Fruit fly (Drosophila melanogaster): ENCODE results near the gene CG33298.

DNA sequence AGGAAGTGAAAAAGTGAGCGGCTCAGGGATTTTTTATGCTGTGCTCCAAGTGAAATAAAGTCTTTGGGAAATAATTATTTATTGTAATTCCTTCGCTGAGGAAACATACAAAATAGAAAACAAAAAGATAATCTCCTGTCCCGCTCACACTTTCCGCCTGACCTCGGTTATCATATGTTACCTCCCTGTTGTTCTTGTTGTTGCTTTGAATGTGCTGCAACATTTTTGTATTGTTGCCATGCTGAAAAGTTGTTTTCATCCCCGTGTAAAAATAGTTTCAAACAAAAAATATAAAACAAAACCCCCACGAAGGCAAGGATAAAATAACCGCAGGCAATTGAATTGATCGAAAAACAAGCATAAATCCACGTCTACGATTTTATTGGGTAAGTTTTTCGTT, 596 bp downstream of the CG33298 start:
- no peak for TF ChIP-seq cnc (optimal IDR thresholded peaks at IDR 0.05)
- TF ChIP-seq CG11617 (GFP tag; optimal IDR thresholded peaks at IDR 0.05), result no peak
- no peak for TF ChIP-seq Hr96 (GFP tag; optimal IDR thresholded peaks at IDR 0.05)
- no peak for TF ChIP-seq kay (GFP tag; ENCODE audit: borderline replicate concordance)
- TF ChIP-seq CG14711 (tag; optimal IDR thresholded peaks at IDR 0.05), result no peak
- no peak for TF ChIP-seq Mnt (GFP tag; optimal IDR thresholded peaks at IDR 0.05)
- TF ChIP-seq Crg-1 (GFP tag; optimal IDR thresholded peaks at IDR 0.05), result no peak
- no peak for TF ChIP-seq ovo (GFP tag; optimal IDR thresholded peaks at IDR 0.05)
- TF ChIP-seq bab1 (GFP tag; optimal IDR thresholded peaks at IDR 0.05), result no peak
- TF ChIP-seq CG33017 (tag; optimal IDR thresholded peaks at IDR 0.05), result no peak
- TF ChIP-seq cic (GFP tag; optimal IDR thresholded peaks at IDR 0.05), result no peak
- TF ChIP-seq pad (GFP tag; optimal IDR thresholded peaks at IDR 0.05), result no peak
- TF ChIP-seq CG12768 (GFP tag; optimal IDR thresholded peaks at IDR 0.05), result no peak
- no peak for TF ChIP-seq Clk (GFP tag; optimal IDR thresholded peaks at IDR 0.05)

Measured in whole organism, adult.